Fruit fly (Drosophila melanogaster): Measurements from ENCODE around the gene DIP-epsilon.

DIP-epsilon gene

dm6 chr2L:6426329-6426728, 15.2 kb upstream of the DIP-epsilon start:
- TF ChIP-seq sd (tag; optimal IDR thresholded peaks at IDR 0.05) (peak; percentile 37), mirr (GFP tag; optimal IDR thresholded peaks at IDR 0.05) (peak; percentile 40), Blimp-1 (GFP tag; optimal IDR thresholded peaks at IDR 0.05) (no peak), CG30431 (GFP tag; optimal IDR thresholded peaks at IDR 0.05) (no peak), grau (tag; optimal IDR thresholded peaks at IDR 0.05) (no peak), HLHmδ (GFP tag; optimal IDR thresholded peaks at IDR 0.05) (no peak), chinmo (GFP tag; IDR thresholded peaks at IDR 0.05; ENCODE audit: partially characterized antibody) (no peak), exex (tag; optimal IDR thresholded peaks at IDR 0.05) (peak; percentile 95), wek (GFP tag; optimal IDR thresholded peaks at IDR 0.05) (no peak), jigr1 (GFP tag; IDR thresholded peaks at IDR 0.05) (no peak), BEAF-32 (GFP tag; optimal IDR thresholded peaks at IDR 0.05) (no peak), CG6254 (GFP tag; optimal IDR thresholded peaks at IDR 0.05) (no peak), CG17829 (tag; optimal IDR thresholded peaks at IDR 0.05) (no peak), Ets97D (GFP tag; optimal IDR thresholded peaks at IDR 0.05) (no peak), CG9876 (GFP tag; optimal IDR thresholded peaks at IDR 0.05) (no peak), ham (GFP tag; IDR thresholded peaks at IDR 0.05) (no peak), cato (GFP tag; optimal IDR thresholded peaks at IDR 0.05; ENCODE audit: borderline replicate concordance) (no peak), CG34376 (GFP tag; optimal IDR thresholded peaks at IDR 0.05) (peak; percentile 40), D (optimal IDR thresholded peaks at IDR 0.05) (no peak), D (GFP tag; optimal IDR thresholded peaks at IDR 0.05) (no peak), unpg (GFP tag; optimal IDR thresholded peaks at IDR 0.05) (no peak), zen2 (GFP tag; IDR thresholded peaks at IDR 0.05; ENCODE audit: partially characterized antibody) (no peak), CG18476 (GFP tag; optimal IDR thresholded peaks at IDR 0.05) (no peak), ind (GFP tag; optimal IDR thresholded peaks at IDR 0.05) (no peak)

dm6 chr2L:6424198-6424597, 13.1 kb upstream of the DIP-epsilon start, which contains the start of gene Fic:
Fic (plus strand) TSS chr2L:6424336.
- TF ChIP-seq E2f2 (GFP tag; IDR thresholded peaks at IDR 0.05) (peak; percentile 60), CG2199 (GFP tag; IDR thresholded peaks at IDR 0.05) (0 out of 3 replicates have a peak, but pooled peaks have one; percentile 18), CG4404 (GFP tag; IDR thresholded peaks at IDR 0.05) (no peak), MESR4 (GFP tag; optimal IDR thresholded peaks at IDR 0.05) (peak; percentile 85), CG13287 (GFP tag; IDR thresholded peaks at IDR 0.05; ENCODE audit: partially characterized antibody) (peak; percentile 58; the same call in 1 of the 2 replicates), CG30020 (tag; optimal IDR thresholded peaks at IDR 0.05) (peak; percentile 12), CG34422 (GFP tag; IDR thresholded peaks at IDR 0.05) (peak; percentile 22; the same call in 1 of the 3 replicates), Atf6 (GFP tag; IDR thresholded peaks at IDR 0.05) (0 out of 2 replicates have a peak, but pooled peaks have one; percentile 18), tll (GFP tag; optimal IDR thresholded peaks at IDR 0.05) (peak in 1 of 2 experiments; percentile 75), CG9437 (GFP tag; optimal IDR thresholded peaks at IDR 0.05) (peak; percentile 25), Vsx1 (GFP tag; optimal IDR thresholded peaks at IDR 0.05) (no peak), CG12659 (GFP tag; optimal IDR thresholded peaks at IDR 0.05) (peak; percentile 4), CG3838 (GFP tag; optimal IDR thresholded peaks at IDR 0.05) (no peak), Max (GFP tag; optimal IDR thresholded peaks at IDR 0.05) (no peak), Tbp (GFP tag; optimal IDR thresholded peaks at IDR 0.05) (no peak), tna (GFP tag; IDR thresholded peaks at IDR 0.05; ENCODE audit: partially characterized antibody) (peak; percentile 28; the same call in 1 of the 2 replicates), CG4617 (GFP tag; optimal IDR thresholded peaks at IDR 0.05; ENCODE audit: borderline replicate concordance) (peak; percentile 67), YL-1 (GFP tag; optimal IDR thresholded peaks at IDR 0.05) (peak; percentile 26), Adf1 (GFP tag; IDR thresholded peaks at IDR 0.05) (no peak), CG10543 (GFP tag; optimal IDR thresholded peaks at IDR 0.05) (no peak), sim (GFP tag; IDR thresholded peaks at IDR 0.05) (no peak), corto (GFP tag; optimal IDR thresholded peaks at IDR 0.05) (no peak), chinmo (GFP tag; IDR thresholded peaks at IDR 0.05; ENCODE audit: partially characterized antibody) (peak; percentile 69; the same call in 2 of the 4 replicates), Dp (GFP tag; optimal IDR thresholded peaks at IDR 0.05) (peak; percentile 57), run (tag; optimal IDR thresholded peaks at IDR 0.05) (no peak), Opbp (GFP tag; IDR thresholded peaks at IDR 0.05; ENCODE audit: partially characterized antibody) (peak; percentile 35; the same call in 1 of the 3 replicates), gfzf (GFP tag; optimal IDR thresholded peaks at IDR 0.05) (peak; percentile 55)
